Worm (Caenorhabditis elegans): ENCODE results near the gene ncr-1.

ncr-1 gene

DNA sequence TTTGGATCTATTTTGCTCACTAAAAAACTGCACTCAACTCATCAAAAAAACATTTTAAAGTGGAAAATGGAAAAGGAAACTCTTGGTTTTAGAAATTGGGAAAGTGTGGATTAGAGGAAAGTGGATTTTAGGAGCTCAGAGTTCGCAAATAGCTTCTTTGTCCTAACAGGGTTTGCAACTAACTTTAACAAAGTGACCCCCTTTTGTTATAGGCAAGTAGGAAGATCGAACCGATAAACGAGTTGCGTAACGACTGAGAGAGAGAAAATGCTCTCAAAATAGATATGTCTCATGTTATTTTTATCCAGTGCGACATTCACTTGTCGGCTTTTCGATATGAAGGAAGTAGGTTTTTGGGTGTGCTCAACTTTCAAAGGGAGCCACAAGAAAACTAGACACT lies 62.2 kb downstream of the ncr-1 start:
- TF ChIP-seq ceh-83 (GFP tag; optimal IDR thresholded peaks at IDR 0.05) (no peak), ces-1 (GFP tag; optimal IDR thresholded peaks at IDR 0.05) (peak; percentile 87), nhr-28 (tag; optimal IDR thresholded peaks at IDR 0.05) (no peak)

DNA sequence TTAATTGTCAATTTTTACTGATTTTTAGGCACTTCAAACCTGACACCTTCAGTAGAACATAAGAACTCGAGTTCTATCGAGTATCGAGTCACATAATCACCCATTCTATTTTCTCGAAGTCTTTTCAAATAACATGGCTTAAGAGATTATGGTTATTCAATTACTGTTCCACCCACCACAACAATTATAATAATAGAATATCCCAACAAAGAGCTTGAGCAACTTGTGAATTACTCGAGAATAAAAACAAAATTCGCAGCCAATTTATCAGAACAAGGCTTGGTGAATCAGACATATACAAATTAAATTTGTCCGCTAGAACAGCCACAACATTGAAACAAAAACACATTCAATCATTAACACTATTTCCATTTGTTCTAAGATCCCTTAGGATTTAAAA lies 64.4 kb downstream of the ncr-1 start:
- TF ChIP-seq zip-8 (tag; optimal IDR thresholded peaks at IDR 0.05), result no peak
- peak; percentile 96 for TF ChIP-seq ces-1 (GFP tag; optimal IDR thresholded peaks at IDR 0.05)
